Fruit fly (Drosophila melanogaster) whole organism, prepupa: ENCODE results near the gene Ts.

ENCODE experiments used
- Blimp-1 ChIP-seq: fragments of 200-800 bp; sonication (Bioruptor generic); optimal IDR thresholded peaks from 3 replicates; lab custom pipeline; 2017; ENCODE audit warnings: missing biosample characterization, missing genetic modification characterization, mild to moderate bottlenecking, moderate library complexity, missing genetic modification reagents
- CG10631 ChIP-seq: fragments of 200-800 bp; sonication (Bioruptor generic); optimal IDR thresholded peaks from 2 replicates; lab custom pipeline; 2016; ENCODE audit warnings: missing biosample characterization, missing genetic modification characterization
- CG10669 ChIP-seq: fragments of 200-800 bp; sonication (Bioruptor generic); optimal IDR thresholded peaks from 3 replicates; lab custom pipeline; 2018; ENCODE audit warnings: missing biosample characterization, mild to moderate bottlenecking, missing genetic modification characterization, moderate library complexity
- CG11294 ChIP-seq: fragments of 200-800 bp; sonication (Bioruptor generic); IDR thresholded peaks from 2 replicates; pipeline ENCODE4 v1.3.6; 2022; ENCODE audit warnings: missing biosample characterization, missing genetic modification characterization
- CG11762 ChIP-seq: fragments of 200-800 bp; sonication (Bioruptor generic); optimal IDR thresholded peaks from 3 replicates; lab custom pipeline; 2016; ENCODE audit warnings: missing biosample characterization, missing genetic modification characterization; ENCODE audit not compliant: insufficient read depth
- CG11902 ChIP-seq: fragments of 200-800 bp; sonication (Bioruptor generic); optimal IDR thresholded peaks from 3 replicates; lab custom pipeline; 2016; ENCODE audit warnings: missing biosample characterization, missing genetic modification characterization
- CG15336 ChIP-seq: fragments of 200-800 bp; sonication (Bioruptor generic); IDR thresholded peaks from 2 replicates; pipeline ENCODE4 v1.3.6; 2022; ENCODE audit warnings: missing biosample characterization, missing genetic modification characterization
- CG1621 ChIP-seq: fragments of 200-800 bp; sonication (Bioruptor generic); optimal IDR thresholded peaks from 3 replicates; lab custom pipeline; 2018; ENCODE audit warnings: missing biosample characterization, mild to moderate bottlenecking, missing genetic modification characterization
- CG3032 ChIP-seq: fragments of 200-800 bp; optimal IDR thresholded peaks from 2 replicates; lab custom pipeline; 2019; ENCODE audit warnings: missing biosample characterization, mild to moderate bottlenecking, missing genetic modification characterization, moderate library complexity
- CG31627 ChIP-seq: fragments of 200-800 bp; sonication (Bioruptor generic); optimal IDR thresholded peaks from 3 replicates; lab custom pipeline; 2016; ENCODE audit warnings: missing biosample characterization, missing genetic modification characterization
- CG32006 ChIP-seq: fragments of 200-800 bp; sonication (Bioruptor generic); optimal IDR thresholded peaks from 3 replicates; lab custom pipeline; 2017; ENCODE audit warnings: missing biosample characterization, mild to moderate bottlenecking, missing genetic modification characterization
- CG3919 ChIP-seq: fragments of 200-800 bp; sonication (Bioruptor generic); optimal IDR thresholded peaks from 3 replicates; lab custom pipeline; 2016; ENCODE audit warnings: missing biosample characterization, missing genetic modification characterization
- CG6163 ChIP-seq: fragments of 200-800 bp; sonication (Bioruptor generic); IDR thresholded peaks from 3 replicates; pipeline ENCODE4 v1.3.6; 2022; ENCODE audit warnings: missing biosample characterization, missing genetic modification characterization
- CG6276 ChIP-seq: fragments of 200-800 bp; sonication (Bioruptor generic); optimal IDR thresholded peaks from 2 replicates; lab custom pipeline; 2017; ENCODE audit warnings: missing biosample characterization, mild to moderate bottlenecking, missing genetic modification characterization
- CG6808 ChIP-seq: fragments of 200-800 bp; sonication (Bioruptor generic); optimal IDR thresholded peaks from 3 replicates; lab custom pipeline; 2017; ENCODE audit warnings: missing biosample characterization, missing genetic modification characterization, mild to moderate bottlenecking, moderate library complexity, missing genetic modification reagents
- CG7368 ChIP-seq: fragments of 200-800 bp; sonication (Bioruptor generic); optimal IDR thresholded peaks from 3 replicates; lab custom pipeline; 2016; ENCODE audit warnings: missing biosample characterization, missing genetic modification characterization
- CG8119 ChIP-seq: fragments of 200-800 bp; sonication (Bioruptor generic); IDR thresholded peaks from 3 replicates; pipeline ENCODE4 v1.3.6; 2022; ENCODE audit warnings: missing biosample characterization, missing genetic modification characterization
- CG8319 ChIP-seq: fragments of 200-800 bp; sonication (Bioruptor generic); optimal IDR thresholded peaks from 3 replicates; lab custom pipeline; 2016; ENCODE audit warnings: missing biosample characterization, missing genetic modification characterization
- CG8632 ChIP-seq: fragments of 200-800 bp; sonication (Bioruptor generic); optimal IDR thresholded peaks from 3 replicates; lab custom pipeline; 2016; ENCODE audit warnings: missing biosample characterization, missing genetic modification characterization
- CG9139 ChIP-seq: fragments of 200-800 bp; sonication (Bioruptor generic); optimal IDR thresholded peaks from 3 replicates; lab custom pipeline; 2017; ENCODE audit warnings: missing biosample characterization, mild to moderate bottlenecking, missing genetic modification characterization
- Eip93F ChIP-seq: fragments of 200-800 bp; sonication (Bioruptor generic); optimal IDR thresholded peaks from 2 replicates; lab custom pipeline; 2016; ENCODE audit warnings: missing biosample characterization, mild to moderate bottlenecking, missing genetic modification characterization
- Ets21C ChIP-seq: fragments of 200-800 bp; sonication (Bioruptor generic); optimal IDR thresholded peaks from 3 replicates; lab custom pipeline; 2016; ENCODE audit warnings: missing biosample characterization, missing genetic modification characterization
- Gug ChIP-seq: fragments of 200-800 bp; sonication (Bioruptor generic); IDR thresholded peaks from 2 replicates; pipeline ENCODE4 v1.3.6; 2022; ENCODE audit warnings: missing biosample characterization, missing genetic modification characterization
- Hr38 ChIP-seq: sonication (Bioruptor generic); optimal IDR thresholded peaks from 2 replicates; lab custom pipeline; 2016; ENCODE audit warnings: missing biosample characterization, missing genetic modification characterization
- Hr39 ChIP-seq: fragments of 200-800 bp; sonication (Bioruptor generic); optimal IDR thresholded peaks from 2 replicates; lab custom pipeline; 2016; ENCODE audit warnings: missing biosample characterization, missing genetic modification characterization
- Hr4 ChIP-seq: fragments of 200-800 bp; sonication (Bioruptor generic); optimal IDR thresholded peaks from 3 replicates; lab custom pipeline; 2016; ENCODE audit warnings: missing biosample characterization, missing genetic modification characterization
- Smox ChIP-seq: fragments of 200-800 bp; sonication (Bioruptor generic); optimal IDR thresholded peaks from 3 replicates; lab custom pipeline; 2016; ENCODE audit warnings: missing biosample characterization, missing genetic modification characterization
- Sox102F ChIP-seq: fragments of 200-800 bp; sonication (Bioruptor generic); optimal IDR thresholded peaks from 2 replicates; lab custom pipeline; 2016; ENCODE audit warnings: missing biosample characterization, mild to moderate bottlenecking, missing genetic modification characterization
- Sox14 ChIP-seq: fragments of 200-800 bp; sonication (Bioruptor generic); optimal IDR thresholded peaks from 3 replicates; lab custom pipeline; 2016; ENCODE audit warnings: missing biosample characterization, missing genetic modification characterization
- Sox15 ChIP-seq: fragments of 200-800 bp; sonication (Bioruptor generic); optimal IDR thresholded peaks from 3 replicates; lab custom pipeline; 2016; ENCODE audit warnings: missing biosample characterization, missing genetic modification characterization
- achi ChIP-seq: fragments of 200-800 bp; sonication (Bioruptor generic); optimal IDR thresholded peaks from 3 replicates; lab custom pipeline; 2016; ENCODE audit warnings: missing biosample characterization, missing genetic modification characterization
- dac ChIP-seq: fragments of 200-800 bp; sonication (Bioruptor generic); optimal IDR thresholded peaks from 2 replicates; lab custom pipeline; 2017; ENCODE audit warnings: missing biosample characterization, mild to moderate bottlenecking, missing genetic modification characterization
- dsx ChIP-seq: fragments of 200-800 bp; optimal IDR thresholded peaks from 3 replicates; lab custom pipeline; 2019; ENCODE audit warnings: missing biosample characterization, mild to moderate bottlenecking, missing genetic modification characterization, moderate library complexity; ENCODE audit not compliant: poor library complexity, severe bottlenecking
- esn ChIP-seq: fragments of 200-800 bp; sonication (Bioruptor generic); optimal IDR thresholded peaks from 2 replicates; lab custom pipeline; 2016; ENCODE audit warnings: missing biosample characterization, mild to moderate bottlenecking, missing genetic modification characterization, moderate library complexity
- fd59A ChIP-seq: fragments of 200-800 bp; sonication (Bioruptor generic); optimal IDR thresholded peaks from 2 replicates; lab custom pipeline; 2017; ENCODE audit warnings: missing biosample characterization, mild to moderate bottlenecking, missing genetic modification characterization, missing genetic modification reagents
- fd85E ChIP-seq: fragments of 200-800 bp; sonication (Bioruptor generic); optimal IDR thresholded peaks from 3 replicates; lab custom pipeline; 2016; ENCODE audit warnings: missing biosample characterization, missing genetic modification characterization
- fkh ChIP-seq: fragments of 200-800 bp; sonication (Bioruptor generic); optimal IDR thresholded peaks from 3 replicates; lab custom pipeline; 2017; ENCODE audit warnings: missing biosample characterization, mild to moderate bottlenecking, missing genetic modification characterization, moderate library complexity
- net ChIP-seq: fragments of 200-800 bp; sonication (Bioruptor generic); optimal IDR thresholded peaks from 3 replicates; lab custom pipeline; 2016; ENCODE audit warnings: missing biosample characterization, missing genetic modification characterization
- spab ChIP-seq: fragments of 200-800 bp; sonication (Bioruptor generic); optimal IDR thresholded peaks from 2 replicates; lab custom pipeline; 2017; ENCODE audit warnings: missing biosample characterization, mild to moderate bottlenecking, missing genetic modification characterization, missing genetic modification reagents
- topi ChIP-seq: fragments of 200-800 bp; sonication (Bioruptor generic); optimal IDR thresholded peaks from 3 replicates; lab custom pipeline; 2016; ENCODE audit warnings: missing biosample characterization, missing genetic modification characterization
- vri ChIP-seq: fragments of 200-800 bp; sonication (Bioruptor generic); optimal IDR thresholded peaks from 3 replicates; lab custom pipeline; 2016; ENCODE audit warnings: missing biosample characterization, mild to moderate bottlenecking, missing genetic modification characterization

The Ts gene

dm6 chr2L:3011484-3011883 lies 42.0 kb upstream of the Ts start (continued):
- TF ChIP-seq dsx (GFP tag; lab: Kevin White, UChicago), result peak; percentile 76
- TF ChIP-seq CG11902 (GFP tag; lab: Kevin White, UChicago), result peak; percentile 77
- peak; percentile 17 for TF ChIP-seq CG9139 (GFP tag; lab: Kevin White, UChicago)
- peak; percentile 62 for TF ChIP-seq Blimp-1
- peak; percentile 91 for TF ChIP-seq CG31627
- TF ChIP-seq CG15336 (GFP tag; lab: Robert Waterston, UW), result peak; percentile 57; the same call in 1 of the 2 replicates
- TF ChIP-seq net (GFP tag; lab: Kevin White, UChicago), result peak; percentile 74
- peak; percentile 88 for TF ChIP-seq topi (GFP tag; lab: Kevin White, UChicago)
- TF ChIP-seq Smox, result peak; percentile 83
- peak; percentile 65 for TF ChIP-seq vri (GFP tag; lab: Kevin White, UChicago)
- peak; percentile 85 for TF ChIP-seq Sox102F (GFP tag; lab: Kevin White, UChicago)
- TF ChIP-seq CG8119 (GFP tag; lab: Robert Waterston, UW), result peak; percentile 50; the same call in 1 of the 3 replicates
- peak; percentile 79 for TF ChIP-seq CG8632 (GFP tag; lab: Kevin White, UChicago)
- TF ChIP-seq CG1621 (tag; lab: Kevin White, UChicago), result peak; percentile 68
- TF ChIP-seq CG10669 (GFP tag; lab: Kevin White, UChicago), result peak; percentile 74
- peak; percentile 80 for TF ChIP-seq Sox14 (GFP tag; lab: Kevin White, UChicago)
- TF ChIP-seq CG6276 (GFP tag; lab: Kevin White, UChicago), result no peak
- peak; percentile 90 for TF ChIP-seq esn (GFP tag; lab: Kevin White, UChicago)

dm6 chr2L:3009438-3009837 lies 40.0 kb upstream of the Ts start:
- no peak for TF ChIP-seq Sox15 (GFP tag; lab: Kevin White, UChicago)
- no peak for TF ChIP-seq CG6808 (GFP tag; lab: Kevin White, UChicago)
- no peak for TF ChIP-seq topi (GFP tag; lab: Kevin White, UChicago)
- TF ChIP-seq vri (GFP tag; lab: Kevin White, UChicago), result no peak
- no peak for TF ChIP-seq fkh (GFP tag; lab: Kevin White, UChicago)
- TF ChIP-seq CG10631 (GFP tag; lab: Kevin White, UChicago), result no peak
- no peak for TF ChIP-seq esn (GFP tag; lab: Kevin White, UChicago)
- no peak for TF ChIP-seq Hr39 (GFP tag; lab: Kevin White, UChicago)

dm6 chr2L:3006925-3007426 lies 37.5 kb upstream of the Ts start:
- TF ChIP-seq Sox14 (GFP tag; lab: Kevin White, UChicago), result no peak
- no peak for TF ChIP-seq Gug (GFP tag; lab: Robert Waterston, UW)
- TF ChIP-seq spab (GFP tag; lab: Kevin White, UChicago), result no peak
- TF ChIP-seq Sox15 (GFP tag; lab: Kevin White, UChicago), result no peak
- TF ChIP-seq topi (GFP tag; lab: Kevin White, UChicago), result no peak
- no peak for TF ChIP-seq CG3919 (GFP tag; lab: Kevin White, UChicago)
- TF ChIP-seq CG3032 (tag; lab: Kevin White, UChicago), result no peak
- no peak for TF ChIP-seq fkh (GFP tag; lab: Kevin White, UChicago)
- no peak for TF ChIP-seq Hr4 (GFP tag; lab: Kevin White, UChicago)
- no peak for TF ChIP-seq Blimp-1
- no peak for TF ChIP-seq dac (GFP tag; lab: Kevin White, UChicago)
- TF ChIP-seq Hr38, result no peak
- no peak for TF ChIP-seq CG15336 (GFP tag; lab: Robert Waterston, UW)
- no peak for TF ChIP-seq CG7368 (GFP tag; lab: Kevin White, UChicago)
- TF ChIP-seq CG11294 (GFP tag; lab: Robert Waterston, UW), result no peak
- no peak for TF ChIP-seq CG11762 (GFP tag; lab: Kevin White, UChicago)
- no peak for TF ChIP-seq Eip93F
- TF ChIP-seq CG1621 (tag; lab: Kevin White, UChicago), result no peak

dm6 chr2L:3006194-3006593 lies 36.8 kb upstream of the Ts start:
- TF ChIP-seq CG32006 (GFP tag; lab: Kevin White, UChicago) (no peak), CG8319 (GFP tag; lab: Kevin White, UChicago) (no peak), CG10669 (GFP tag; lab: Kevin White, UChicago) (no peak), fd85E (GFP tag; lab: Kevin White, UChicago) (no peak), net (GFP tag; lab: Kevin White, UChicago) (no peak), CG6808 (GFP tag; lab: Kevin White, UChicago) (no peak), CG6163 (GFP tag; lab: Robert Waterston, UW) (no peak), spab (GFP tag; lab: Kevin White, UChicago) (no peak), dsx (GFP tag; lab: Kevin White, UChicago) (no peak), CG3919 (GFP tag; lab: Kevin White, UChicago) (no peak), Ets21C (no peak), achi (GFP tag; lab: Kevin White, UChicago) (no peak), Gug (GFP tag; lab: Robert Waterston, UW) (no peak), Sox15 (GFP tag; lab: Kevin White, UChicago) (no peak), fd59A (no peak), Sox14 (GFP tag; lab: Kevin White, UChicago) (no peak), CG11902 (GFP tag; lab: Kevin White, UChicago) (no peak)
- TF ChIP-seq, all 60 proteins: peak for 0
